Worm (Caenorhabditis elegans) whole organism, L1 larva: ENCODE data around the gene Y60C6A.3.

Source experiments
- ceh-82 ChIP-seq, 3 experiments: fragments of 150-350 bp in 1 of 3; sonication (generic microtip) in 2 of 3; optimal IDR thresholded peaks; 2 replicates each; lab custom pipeline; 2014 to 2017; ENCODE audit warnings: missing biosample characterization in 3 of 3, missing genetic modification characterization in 3 of 3
- lsy-2 ChIP-seq, 2 experiments: fragments of 150-350 bp; optimal IDR thresholded peaks; 2 replicates each; lab custom pipeline; 2014; ENCODE audit warnings: missing biosample characterization in 2 of 2, missing genetic modification characterization in 2 of 2
- nhr-11 ChIP-seq: fragments of 150-350 bp; optimal IDR thresholded peaks from 2 replicates; lab custom pipeline; 2014; ENCODE audit warnings: missing biosample characterization, missing genetic modification characterization
- nhr-20 ChIP-seq: sonication (generic microtip); optimal IDR thresholded peaks from 2 replicates; lab custom pipeline; 2016; ENCODE audit warnings: mild to moderate bottlenecking, missing genetic modification characterization, missing compliant biosample characterization
- nhr-77 ChIP-seq: fragments of 150-350 bp; optimal IDR thresholded peaks from 2 replicates; lab custom pipeline; 2014; ENCODE audit warnings: missing biosample characterization, missing genetic modification characterization
- nhr-85 ChIP-seq: sonication (generic microtip); peaks from one replicate; lab custom pipeline; 2016; ENCODE audit warnings: missing genetic modification characterization, inconsistent platforms, missing compliant biosample characterization
- snu-23 ChIP-seq: sonication (generic microtip); optimal IDR thresholded peaks from 2 replicates; lab custom pipeline; 2016; ENCODE audit warnings: missing genetic modification characterization, missing compliant biosample characterization
- xbp-1 ChIP-seq: sonication (generic microtip); optimal IDR thresholded peaks from 2 replicates; lab custom pipeline; 2016; ENCODE audit warnings: missing genetic modification characterization, missing compliant biosample characterization
- zag-1 ChIP-seq: fragments of 150-350 bp; optimal IDR thresholded peaks from 2 replicates; lab custom pipeline; 2014; ENCODE audit warnings: missing biosample characterization, missing genetic modification characterization
- zip-4 ChIP-seq: fragments of 200-800 bp; sonication (Bioruptor generic); optimal IDR thresholded peaks from 2 replicates; lab custom pipeline; 2018; ENCODE audit warnings: mild to moderate bottlenecking, missing genetic modification characterization, moderate library complexity, missing compliant biosample characterization

DNA sequence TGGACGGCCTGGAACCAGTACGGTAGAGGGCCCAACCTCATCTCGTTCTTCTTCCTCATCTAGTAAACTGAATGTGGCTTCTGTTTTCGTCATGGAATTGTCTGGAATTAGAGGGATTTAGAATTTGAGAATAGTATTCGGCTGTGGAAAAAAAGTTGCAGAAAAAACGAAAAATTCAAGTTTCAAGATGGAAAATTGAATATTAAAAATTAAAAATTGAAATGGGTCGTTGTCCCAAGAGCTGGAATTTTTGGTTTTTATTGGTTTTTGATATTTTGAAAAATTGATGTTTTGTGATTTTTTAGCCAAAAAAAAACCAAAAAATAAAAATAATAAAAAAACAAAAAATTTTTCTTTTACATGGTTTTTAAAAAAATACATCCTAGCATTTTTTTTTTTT, 20.2 kb downstream of the Y60C6A.3 start, which contains the start of gene R02F11.3:
- TF ChIP-seq nhr-11 (tag; lab: Kevin White, UChicago) (no peak), ceh-82 (tag; optimal IDR thresholded peaks at IDR 0.05; lab: Kevin White, UChicago) (no peak), zip-4 (GFP tag; lab: Kevin White, UChicago) (no peak), nhr-77 (no peak), nhr-20 (tag; lab: Kevin White, UChicago) (no peak), nhr-85 (tag; lab: Kevin White, UChicago) (no peak), xbp-1 (tag; lab: Kevin White, UChicago) (no peak), snu-23 (GFP tag; lab: Kevin White, UChicago) (no peak), zag-1 (tag; lab: Kevin White, UChicago) (no peak), lsy-2 (tag; optimal IDR thresholded peaks at IDR 0.05; lab: Kevin White, UChicago) (no peak)
